Worm (Caenorhabditis elegans) whole organism, mixed stage, embryonic: ENCODE measurements around the gene lurp-1.

Experiments
- ces-1 ChIP-seq: fragments of 150-350 bp; optimal IDR thresholded peaks from 2 replicates; lab custom pipeline; 2014; ENCODE audit warnings: missing biosample characterization, missing genetic modification reagents, missing genetic modification characterization
- lsy-2 ChIP-seq: fragments of 150-350 bp; optimal IDR thresholded peaks from 2 replicates; lab custom pipeline; 2014; ENCODE audit warnings: missing biosample characterization, missing genetic modification characterization
- nhr-237 ChIP-seq: fragments of 150-350 bp; optimal IDR thresholded peaks from 2 replicates; lab custom pipeline; 2014; ENCODE audit warnings: missing biosample characterization, missing genetic modification characterization
- nhr-28 ChIP-seq: fragments of 150-350 bp; optimal IDR thresholded peaks from 2 replicates; lab custom pipeline; 2014; ENCODE audit warnings: missing biosample characterization, missing genetic modification characterization
- nhr-76 ChIP-seq: sonication (generic microtip); optimal IDR thresholded peaks from 2 replicates; lab custom pipeline; 2017; ENCODE audit warnings: missing biosample characterization, missing genetic modification characterization
- unc-39 ChIP-seq: fragments of 150-350 bp; optimal IDR thresholded peaks from 2 replicates; lab custom pipeline; 2014; ENCODE audit warnings: missing biosample characterization, missing genetic modification characterization

DNA sequence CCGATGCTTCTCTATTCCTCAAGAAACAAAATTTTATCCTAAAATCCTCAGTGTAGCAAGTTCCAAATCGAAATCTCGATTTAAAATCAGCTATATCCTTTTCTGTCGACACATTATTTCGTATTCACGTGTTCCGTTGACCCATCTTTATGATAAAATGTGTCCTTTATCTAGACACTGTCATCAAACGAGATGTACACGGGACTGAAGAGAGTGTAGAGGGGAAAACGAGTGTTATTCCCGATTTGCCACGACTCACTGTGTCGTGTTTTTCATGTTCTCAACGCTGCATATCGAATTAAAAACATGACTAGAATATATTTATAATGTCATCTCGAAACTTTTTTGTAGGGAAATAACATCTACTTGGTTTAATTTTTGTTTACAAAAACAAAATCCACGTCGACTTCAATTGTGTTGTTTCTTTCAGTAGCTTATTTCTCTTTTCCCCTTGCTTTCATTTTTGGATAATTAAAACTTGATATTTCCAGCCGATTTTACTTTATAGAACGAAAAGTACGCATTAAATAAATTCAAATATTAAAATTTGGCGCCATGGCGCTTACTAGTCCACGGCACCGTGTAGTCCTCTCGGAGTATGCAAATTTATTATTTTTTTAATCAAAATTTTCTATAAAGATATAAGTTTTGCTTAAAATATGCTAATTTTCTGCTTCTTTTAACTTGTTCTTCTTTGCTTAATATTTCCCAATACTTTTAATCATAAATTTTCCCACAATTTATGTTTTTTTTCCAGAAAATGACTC is 45.3 kb downstream of the lurp-1 start, which contains the start of gene metr-1:
- TF ChIP-seq unc-39 (tag; lab: Kevin White, UChicago) (no peak), nhr-28 (tag; lab: Kevin White, UChicago) (no peak), lsy-2 (tag; lab: Kevin White, UChicago) (no peak), nhr-76 (tag; lab: Kevin White, UChicago) (no peak), nhr-237 (tag; lab: Kevin White, UChicago) (no peak), ces-1 (GFP tag; lab: Kevin White, UChicago) (no peak)
